Worm (Caenorhabditis elegans) whole organism, L4 larva: Measurements from ENCODE around the gene srx-48.

Experiments used
- F49E8.2 ChIP-seq: sonication (generic microtip); optimal IDR thresholded peaks from 2 replicates; lab custom pipeline; 2016; ENCODE audit warnings: missing compliant biosample characterization, mild to moderate bottlenecking, missing genetic modification characterization, borderline replicate concordance
- daf-12 ChIP-seq: fragments of 150-350 bp; optimal IDR thresholded peaks from 2 replicates; lab custom pipeline; 2014; ENCODE audit warnings: missing biosample characterization, missing genetic modification reagents, missing genetic modification characterization
- fos-1 ChIP-seq: fragments of 150-350 bp; optimal IDR thresholded peaks from 2 replicates; lab custom pipeline; 2014; ENCODE audit warnings: missing biosample characterization, missing genetic modification characterization
- jun-1 ChIP-seq: fragments of 150-350 bp; optimal IDR thresholded peaks from 2 replicates; lab custom pipeline; 2014; ENCODE audit warnings: missing biosample characterization, missing genetic modification reagents, missing genetic modification characterization
- lin-13 ChIP-seq: fragments of 150-350 bp; optimal IDR thresholded peaks from 2 replicates; lab custom pipeline; 2014; ENCODE audit warnings: missing biosample characterization, missing genetic modification reagents, missing genetic modification characterization
- nhr-10 ChIP-seq: fragments of 150-350 bp; optimal IDR thresholded peaks from 2 replicates; lab custom pipeline; 2014; ENCODE audit warnings: missing biosample characterization, missing genetic modification characterization
- nhr-28 ChIP-seq: fragments of 150-350 bp; optimal IDR thresholded peaks from 2 replicates; lab custom pipeline; 2014; ENCODE audit warnings: missing biosample characterization, missing genetic modification characterization
- rbr-2 ChIP-seq: sonication (generic microtip); optimal IDR thresholded peaks from 2 replicates; lab custom pipeline; 2016; ENCODE audit warnings: missing genotype, missing genetic modification characterization, missing compliant biosample characterization
- sdz-12 ChIP-seq: fragments of 200-800 bp; sonication (Bioruptor generic); optimal IDR thresholded peaks from 2 replicates; lab custom pipeline; 2018; ENCODE audit warnings: mild to moderate bottlenecking, missing genetic modification characterization, missing compliant biosample characterization
- snpc-4 ChIP-seq: fragments of 150-350 bp; optimal IDR thresholded peaks from 2 replicates; lab custom pipeline; 2014; ENCODE audit warnings: missing biosample characterization, missing genetic modification characterization
- ztf-11 ChIP-seq: fragments of 150-350 bp; optimal IDR thresholded peaks from 2 replicates; lab custom pipeline; 2014; ENCODE audit warnings: missing biosample characterization, missing genetic modification characterization

DNA sequence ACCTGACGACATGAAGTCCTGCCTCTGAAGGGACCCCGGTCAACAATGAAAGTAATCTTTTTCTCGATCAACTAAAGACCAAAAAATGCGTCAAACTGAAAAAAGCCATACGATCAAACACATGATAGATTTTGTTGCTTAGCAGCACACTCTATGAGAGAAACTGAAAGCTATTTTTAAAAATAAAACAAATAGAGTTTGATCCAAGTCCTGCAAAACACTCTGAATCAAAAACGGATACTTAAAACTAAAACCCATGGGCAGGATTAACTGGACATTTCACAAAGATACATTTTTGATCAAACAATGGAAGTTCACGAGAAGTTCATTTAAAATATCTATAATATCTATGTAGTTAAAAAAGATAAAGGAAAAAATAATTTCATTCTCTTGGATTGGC, 36.1 kb downstream of the srx-48 start, which contains the start of gene T10H4.13:
- TF ChIP-seq rbr-2 (tag; lab: Kevin White, UChicago), result no peak
- no peak for TF ChIP-seq nhr-28 (tag; lab: Kevin White, UChicago)
- no peak for TF ChIP-seq lin-13 (GFP tag; lab: Kevin White, UChicago)
- no peak for TF ChIP-seq sdz-12 (GFP tag; lab: Kevin White, UChicago)
- TF ChIP-seq snpc-4 (tag; lab: Kevin White, UChicago), result no peak
- TF ChIP-seq fos-1 (tag; lab: Kevin White, UChicago), result no peak
- TF ChIP-seq daf-12, result no peak
- TF ChIP-seq nhr-10 (tag; lab: Kevin White, UChicago), result no peak
- no peak for TF ChIP-seq jun-1
- no peak for TF ChIP-seq F49E8.2 (tag; lab: Kevin White, UChicago)
- no peak for TF ChIP-seq ztf-11 (tag; lab: Kevin White, UChicago)
